Worm (Caenorhabditis elegans): ENCODE data around the gene dnj-25.

dnj-25 gene

DNA sequence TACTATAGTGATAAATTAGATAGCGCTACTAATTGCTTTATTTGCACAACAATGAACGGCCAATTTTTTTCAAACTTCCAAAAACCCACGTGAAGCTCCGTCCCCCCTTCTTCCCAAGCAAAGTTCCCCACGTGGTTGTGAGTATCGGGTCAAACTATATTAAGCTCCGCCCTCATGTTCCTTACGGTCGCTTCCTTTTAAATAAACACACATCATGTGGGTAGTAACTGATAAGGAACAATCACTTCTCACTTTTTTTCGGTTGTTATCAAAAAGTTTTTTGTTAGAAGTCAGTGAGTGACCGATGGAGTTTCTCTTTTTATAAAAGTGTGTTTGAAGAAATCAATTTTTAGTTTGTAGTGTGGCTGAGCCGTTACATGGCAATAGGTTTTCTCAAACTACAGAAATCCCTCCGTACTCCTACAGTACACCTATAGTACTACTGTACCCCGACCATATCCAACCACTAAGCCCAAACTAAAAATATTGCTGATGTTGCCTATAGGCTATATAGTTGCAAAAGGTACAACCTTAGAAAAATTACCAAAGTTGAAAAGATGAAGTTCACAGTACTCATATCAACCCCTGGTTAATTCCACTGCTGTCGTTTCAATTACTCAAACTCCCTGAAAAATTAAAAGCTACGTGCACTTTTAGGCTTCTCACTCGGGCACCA lies 31.7 kb downstream of the dnj-25 start (continued):
- TF ChIP-seq T26A8.4 (GFP tag; IDR thresholded peaks at IDR 0.05) (no peak), daf-19 (GFP tag; conservative IDR thresholded peaks at IDR 0.05) (no peak), fkh-10 (GFP tag; optimal IDR thresholded peaks at IDR 0.05) (no peak), ceh-44 (GFP tag; IDR thresholded peaks at IDR 0.05) (no peak), ceh-20 (GFP tag; IDR thresholded peaks at IDR 0.05) (peak; percentile 71; the same call in 1 of the 2 replicates), ama-1 (optimal IDR thresholded peaks at IDR 0.05) (no peak), zfp-3 (GFP tag; conservative IDR thresholded peaks at IDR 0.05) (no peak), arid-1 (GFP tag; conservative IDR thresholded peaks at IDR 0.05) (no peak), dpl-1 (GFP tag; optimal IDR thresholded peaks at IDR 0.05) (peak; percentile 11), zfp-2 (tag; optimal IDR thresholded peaks at IDR 0.05) (no peak), zip-2 (tag; optimal IDR thresholded peaks at IDR 0.05) (no peak), ztf-7 (tag; optimal IDR thresholded peaks at IDR 0.05) (no peak), nhr-102 (tag; optimal IDR thresholded peaks at IDR 0.05) (peak; percentile 59), unc-39 (tag; optimal IDR thresholded peaks at IDR 0.05) (no peak), nhr-111 (GFP tag; optimal IDR thresholded peaks at IDR 0.05) (no peak), unc-130 (GFP tag; optimal IDR thresholded peaks at IDR 0.05) (no peak), nhr-11 (tag; optimal IDR thresholded peaks at IDR 0.05) (no peak), hlh-30 (tag; optimal IDR thresholded peaks at IDR 0.05; ENCODE audit: insufficient read depth) (peak; percentile 92), hmg-1.1 (GFP tag; IDR thresholded peaks at IDR 0.05) (no peak), R02D3.7 (tag; optimal IDR thresholded peaks at IDR 0.05) (no peak), pha-4 (GFP tag; IDR thresholded peaks at IDR 0.05) (0 out of 2 replicates have a peak, but pooled peaks have one; percentile 40), pha-4 (tag; optimal IDR thresholded peaks at IDR 0.05) (no peak), F49E8.2 (tag; optimal IDR thresholded peaks at IDR 0.05; ENCODE audit: borderline replicate concordance) (no peak), Y105C5A.15 (GFP tag; IDR thresholded peaks at IDR 0.05) (no peak), dmd-8 (GFP tag; IDR thresholded peaks at IDR 0.05) (no peak), gei-8 (GFP tag; optimal IDR thresholded peaks at IDR 0.05) (no peak), snpc-1.2 (GFP tag; IDR thresholded peaks at IDR 0.05) (no peak), F26F4.8 (GFP tag; conservative IDR thresholded peaks at IDR 0.05) (no peak), nhr-25 (tag; optimal IDR thresholded peaks at IDR 0.05; ENCODE audit: borderline replicate concordance, insufficient read depth) (no peak), dve-1 (tag; optimal IDR thresholded peaks at IDR 0.05; ENCODE audit: insufficient read depth) (peak; percentile 96), nhr-10 (tag; optimal IDR thresholded peaks at IDR 0.05) (peak; percentile 78), daf-16 (GFP tag; optimal IDR thresholded peaks at IDR 0.05) (peak in 1 of 2 experiments; percentile 36), daf-16 (tag; optimal IDR thresholded peaks at IDR 0.05) (peak; percentile 96), snpc-4 (tag; optimal IDR thresholded peaks at IDR 0.05) (no peak), tag-97 (GFP tag; IDR thresholded peaks at IDR 0.05) (no peak), dmd-9 (GFP tag; IDR thresholded peaks at IDR 0.05) (no peak), cey-2 (tag; optimal IDR thresholded peaks at IDR 0.05; ENCODE audit: borderline replicate concordance, insufficient read depth) (peak; percentile 88), ceh-62 (tag; optimal IDR thresholded peaks at IDR 0.05) (no peak), nhr-77 (tag; optimal IDR thresholded peaks at IDR 0.05) (peak; percentile 73), fos-1 (tag; optimal IDR thresholded peaks at IDR 0.05) (no peak), Y75B8A.6 (GFP tag; IDR thresholded peaks at IDR 0.05) (no peak), D1046.2 (GFP tag; IDR thresholded peaks at IDR 0.05) (no peak), sdz-12 (GFP tag; optimal IDR thresholded peaks at IDR 0.05) (no peak), ceh-82 (tag; optimal IDR thresholded peaks at IDR 0.05) (no peak), madf-9 (GFP tag; conservative IDR thresholded peaks at IDR 0.05) (no peak), spr-3 (GFP tag; optimal IDR thresholded peaks at IDR 0.05) (no peak), daf-12 (tag; optimal IDR thresholded peaks at IDR 0.05) (no peak), nhr-48 (tag; optimal IDR thresholded peaks at IDR 0.05) (peak; percentile 79), jun-1 (tag; optimal IDR thresholded peaks at IDR 0.05) (no peak), mep-1 (tag; optimal IDR thresholded peaks at IDR 0.05) (peak; percentile 32), madf-5 (GFP tag; IDR thresholded peaks at IDR 0.05) (no peak)

Measured in whole organism, L4 larva.